Worm (Caenorhabditis elegans) whole organism, L2 larva: Measurements from ENCODE around the gene T25G12.3.

Experiments
- C34F6.9 ChIP-seq: fragments of 150-350 bp; optimal IDR thresholded peaks from 2 replicates; lab custom pipeline; 2014; ENCODE audit warnings: missing biosample characterization, missing genetic modification characterization
- F13H6.1 ChIP-seq: sonication (generic microtip); optimal IDR thresholded peaks from 2 replicates; lab custom pipeline; 2016; ENCODE audit warnings: missing genetic modification characterization, missing compliant biosample characterization
- R02D3.7 ChIP-seq: fragments of 150-350 bp; optimal IDR thresholded peaks from 2 replicates; lab custom pipeline; 2014; ENCODE audit warnings: missing biosample characterization, missing genetic modification characterization
- Y55F3AM.14 ChIP-seq: fragments of 200-800 bp; sonication (Bioruptor generic); optimal IDR thresholded peaks from 2 replicates; lab custom pipeline; 2018; ENCODE audit warnings: mild to moderate bottlenecking, missing genetic modification characterization, missing compliant biosample characterization
- ZK546.5 ChIP-seq: sonication (generic microtip); optimal IDR thresholded peaks from 2 replicates; lab custom pipeline; 2017; ENCODE audit warnings: missing biosample characterization, missing genetic modification characterization
- alr-1 ChIP-seq: fragments of 150-350 bp; optimal IDR thresholded peaks from 2 replicates; lab custom pipeline; 2014; ENCODE audit warnings: missing biosample characterization, missing genetic modification characterization
- aly-2 ChIP-seq: fragments of 150-350 bp; optimal IDR thresholded peaks from 2 replicates; lab custom pipeline; 2014; ENCODE audit warnings: missing biosample characterization, missing genetic modification characterization
- ama-1 ChIP-seq: fragments of 150-350 bp; optimal IDR thresholded peaks from 2 replicates; lab custom pipeline; 2018; ENCODE audit warnings: inconsistent platforms
- blmp-1 ChIP-seq: sonication (generic microtip); optimal IDR thresholded peaks from 2 replicates; lab custom pipeline; 2017; ENCODE audit warnings: missing genetic modification characterization, mild to moderate bottlenecking, missing compliant biosample characterization, antibody characterized with exemption, moderate library complexity; ENCODE audit not compliant: insufficient read depth
- ceh-16 ChIP-seq: fragments of 150-350 bp; optimal IDR thresholded peaks from 2 replicates; lab custom pipeline; 2014; ENCODE audit warnings: missing biosample characterization, missing genetic modification characterization
- ceh-82 ChIP-seq: fragments of 150-350 bp; optimal IDR thresholded peaks from 2 replicates; lab custom pipeline; 2014; ENCODE audit warnings: missing biosample characterization, missing genetic modification characterization
- crh-2 ChIP-seq: sonication (generic microtip); optimal IDR thresholded peaks from 2 replicates; lab custom pipeline; 2017; ENCODE audit warnings: missing biosample characterization, missing genetic modification characterization
- dmd-4 ChIP-seq: sonication (generic microtip); optimal IDR thresholded peaks from 2 replicates; lab custom pipeline; 2017; ENCODE audit warnings: missing biosample characterization, missing genetic modification characterization
- egl-27 ChIP-seq: sonication (generic microtip); optimal IDR thresholded peaks from 3 replicates; lab custom pipeline; 2017; ENCODE audit warnings: missing biosample characterization, missing genetic modification reagents, missing genetic modification characterization
- elt-1 ChIP-seq: fragments of 150-350 bp; optimal IDR thresholded peaks from 2 replicates; lab custom pipeline; 2014; ENCODE audit warnings: missing biosample characterization, missing genetic modification characterization
- elt-3 ChIP-seq: sonication (generic microtip); optimal IDR thresholded peaks from 2 replicates; lab custom pipeline; 2017; ENCODE audit warnings: missing biosample characterization, missing genetic modification characterization
- fos-1 ChIP-seq: fragments of 150-350 bp; optimal IDR thresholded peaks from 2 replicates; lab custom pipeline; 2014; ENCODE audit warnings: missing biosample characterization, missing genetic modification characterization
- gmeb-1 ChIP-seq: fragments of 150-350 bp; optimal IDR thresholded peaks from 2 replicates; lab custom pipeline; 2014; ENCODE audit warnings: missing biosample characterization, missing genetic modification characterization
- lin-11 ChIP-seq: fragments of 150-350 bp; sonication (generic microtip); optimal IDR thresholded peaks from 2 replicates; lab custom pipeline; 2014; ENCODE audit warnings: missing biosample characterization, missing genetic modification characterization, inconsistent platforms, mixed read lengths
- lin-13 ChIP-seq: fragments of 150-350 bp; optimal IDR thresholded peaks from 2 replicates; lab custom pipeline; 2014; ENCODE audit warnings: missing biosample characterization, missing genetic modification reagents, missing genetic modification characterization
- lin-39 ChIP-seq: fragments of 150-350 bp; optimal IDR thresholded peaks from 2 replicates; lab custom pipeline; 2014; ENCODE audit warnings: missing biosample characterization, missing genetic modification reagents, missing genetic modification characterization
- lsy-2 ChIP-seq, 2 experiments: fragments of 150-350 bp in 1 of 2; sonication (generic microtip) in 1 of 2; optimal IDR thresholded peaks; 2 replicates each; lab custom pipeline; 2014 to 2017; ENCODE audit warnings: missing biosample characterization in 2 of 2, missing genetic modification characterization in 2 of 2
- mab-5 ChIP-seq: fragments of 150-350 bp; optimal IDR thresholded peaks from 2 replicates; lab custom pipeline; 2014; ENCODE audit warnings: missing biosample characterization, missing genetic modification characterization
- mbf-1 ChIP-seq: sonication (generic microtip); optimal IDR thresholded peaks from 2 replicates; lab custom pipeline; 2017; ENCODE audit warnings: missing biosample characterization, missing genetic modification characterization
- mdl-1 ChIP-seq, 2 experiments: fragments of 150-350 bp in 1 of 2; sonication (generic microtip) in 1 of 2; optimal IDR thresholded peaks; 2 replicates each; lab custom pipeline; 2017; ENCODE audit warnings: missing biosample characterization in 2 of 2, missing genetic modification characterization in 2 of 2
- nhr-10 ChIP-seq: sonication (generic microtip); optimal IDR thresholded peaks from 2 replicates; lab custom pipeline; 2017; ENCODE audit warnings: missing biosample characterization, missing genetic modification characterization
- nhr-11 ChIP-seq: fragments of 150-350 bp; optimal IDR thresholded peaks from 2 replicates; lab custom pipeline; 2014; ENCODE audit warnings: missing biosample characterization, missing genetic modification characterization
- nhr-12 ChIP-seq: fragments of 150-350 bp; optimal IDR thresholded peaks from 2 replicates; lab custom pipeline; 2014; ENCODE audit warnings: missing biosample characterization, missing genetic modification characterization
- nhr-129 ChIP-seq: fragments of 150-350 bp; optimal IDR thresholded peaks from 2 replicates; lab custom pipeline; 2014; ENCODE audit warnings: missing biosample characterization, missing genetic modification characterization
- nhr-21 ChIP-seq: fragments of 150-350 bp; optimal IDR thresholded peaks from 2 replicates; lab custom pipeline; 2014; ENCODE audit warnings: missing biosample characterization, missing genetic modification characterization
- nhr-23 ChIP-seq: fragments of 150-350 bp; optimal IDR thresholded peaks from 2 replicates; lab custom pipeline; 2014; ENCODE audit warnings: missing biosample characterization, missing genetic modification reagents, missing genetic modification characterization
- nhr-237 ChIP-seq: fragments of 150-350 bp; optimal IDR thresholded peaks from 2 replicates; lab custom pipeline; 2014; ENCODE audit warnings: missing biosample characterization, missing genetic modification characterization
- nhr-25 ChIP-seq: fragments of 150-350 bp; sonication (generic microtip); optimal IDR thresholded peaks from 3 replicates; lab custom pipeline; 2014; ENCODE audit warnings: missing biosample characterization, missing genetic modification characterization
- nhr-6 ChIP-seq: fragments of 150-350 bp; optimal IDR thresholded peaks from 2 replicates; lab custom pipeline; 2014; ENCODE audit warnings: missing biosample characterization, missing genetic modification characterization
- nhr-77 ChIP-seq: fragments of 150-350 bp; optimal IDR thresholded peaks from 2 replicates; lab custom pipeline; 2014; ENCODE audit warnings: missing biosample characterization, missing genetic modification characterization
- peb-1 ChIP-seq: fragments of 150-350 bp; optimal IDR thresholded peaks from 2 replicates; lab custom pipeline; 2014; ENCODE audit warnings: missing biosample characterization, missing genetic modification characterization
- sem-4 ChIP-seq: fragments of 150-350 bp; optimal IDR thresholded peaks from 2 replicates; lab custom pipeline; 2014; ENCODE audit warnings: missing biosample characterization, missing genetic modification reagents, missing genetic modification characterization
- skn-1 ChIP-seq: sonication (generic microtip); optimal IDR thresholded peaks from 2 replicates; lab custom pipeline; 2017; ENCODE audit warnings: missing biosample characterization, missing genetic modification characterization
- sma-3 ChIP-seq: sonication (generic microtip); optimal IDR thresholded peaks from 2 replicates; lab custom pipeline; 2016; ENCODE audit warnings: missing genetic modification reagents, missing genetic modification characterization, missing compliant biosample characterization
- sma-9 ChIP-seq, 2 experiments: fragments of 150-350 bp in 1 of 2; sonication (generic microtip) in 1 of 2; optimal IDR thresholded peaks; 2 replicates each; lab custom pipeline; 2014 to 2016; ENCODE audit warnings: missing genetic modification characterization in 2 of 2, mild to moderate bottlenecking in 1 of 2, missing biosample characterization in 1 of 2, missing compliant biosample characterization in 1 of 2, missing genetic modification reagents in 1 of 2, moderate library complexity in 1 of 2
- snpc-4 ChIP-seq: fragments of 150-350 bp; optimal IDR thresholded peaks from 2 replicates; lab custom pipeline; 2014; ENCODE audit warnings: missing biosample characterization, missing genetic modification characterization
- unc-39 ChIP-seq: fragments of 150-350 bp; optimal IDR thresholded peaks from 2 replicates; lab custom pipeline; 2014; ENCODE audit warnings: missing biosample characterization, missing genetic modification characterization
- unc-55 ChIP-seq: fragments of 150-350 bp; sonication (generic microtip); optimal IDR thresholded peaks from 3 replicates; lab custom pipeline; 2014; ENCODE audit warnings: missing biosample characterization, missing genetic modification reagents, missing genetic modification characterization
- unc-62 ChIP-seq: fragments of 150-350 bp; optimal IDR thresholded peaks from 2 replicates; lab custom pipeline; 2014; ENCODE audit warnings: missing biosample characterization, missing genetic modification reagents, missing genetic modification characterization
- zag-1 ChIP-seq: fragments of 150-350 bp; optimal IDR thresholded peaks from 2 replicates; lab custom pipeline; 2014; ENCODE audit warnings: missing biosample characterization, missing genetic modification characterization
- ztf-1 ChIP-seq: fragments of 200-800 bp; sonication (Bioruptor generic); conservative IDR thresholded peaks from 2 replicates; pipeline ENCODE4 v1.3.6; 2022; ENCODE audit warnings: missing genetic modification characterization, missing compliant biosample characterization
- ztf-11 ChIP-seq: sonication (generic microtip); optimal IDR thresholded peaks from 2 replicates; lab custom pipeline; 2017; ENCODE audit warnings: missing biosample characterization, missing genetic modification characterization
- ztf-4 ChIP-seq: fragments of 150-350 bp; optimal IDR thresholded peaks from 2 replicates; lab custom pipeline; 2014; ENCODE audit warnings: missing biosample characterization, missing genetic modification characterization

T25G12.3 gene

DNA sequence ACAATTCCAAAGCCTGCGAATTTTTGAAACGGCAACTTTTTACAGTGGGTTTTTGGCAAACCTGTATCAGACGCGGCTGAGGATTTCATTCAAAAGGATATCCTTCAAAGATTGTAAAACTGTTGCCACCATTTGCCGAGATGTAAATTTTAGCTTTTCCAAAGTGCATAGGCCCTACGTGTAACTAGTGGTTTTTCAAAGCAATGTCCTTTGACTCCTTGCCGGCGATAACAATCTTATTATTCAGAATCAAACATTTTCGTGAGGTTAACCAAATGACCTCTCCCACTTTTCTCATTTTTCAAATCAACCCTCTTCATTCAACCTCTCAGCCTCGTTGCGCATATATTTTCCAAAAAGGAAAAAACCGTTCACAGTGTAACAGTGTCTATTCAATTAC lies at the start of gene T25G12.3:
T25G12.3 (plus strand) TSS at position 301 of the 400 bp plus-strand sequence.
- TF ChIP-seq ceh-16 (tag; lab: Kevin White, UChicago) = no peak
- peak; percentile 26 for TF ChIP-seq nhr-25 (tag; lab: Kevin White, UChicago)

DNA sequence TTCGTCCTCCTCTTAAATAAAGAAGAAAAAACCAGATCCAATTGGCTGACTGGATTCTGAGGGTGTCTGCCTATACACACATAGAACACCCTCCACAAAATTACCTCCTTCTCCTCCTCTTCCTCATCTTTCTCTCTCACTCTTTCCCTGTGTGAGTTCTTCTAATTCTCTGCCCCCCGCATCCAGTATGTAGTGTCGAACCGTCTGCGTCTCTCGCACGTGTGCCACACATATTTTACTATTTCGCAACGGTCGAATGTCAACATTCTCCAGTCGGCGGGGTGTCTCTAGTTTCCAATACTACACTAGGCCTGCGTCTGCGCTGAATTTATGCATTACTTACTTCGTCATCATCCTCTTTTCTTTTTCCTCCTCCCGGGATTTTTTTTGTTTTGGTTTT lies 47.1 kb upstream of the T25G12.3 start:
- TF ChIP-seq sma-3 (GFP tag; lab: Kevin White, UChicago) (no peak), mab-5 (tag; lab: Kevin White, UChicago) (no peak), ztf-1 (no peak), F13H6.1 (peak; percentile 89), ceh-82 (peak; percentile 28), elt-3 (tag; lab: Kevin White, UChicago) (no peak), snpc-4 (tag; lab: Kevin White, UChicago) (peak; percentile 44), nhr-77 (tag; lab: Kevin White, UChicago) (no peak), lin-39 (no peak), nhr-21 (peak; percentile 37), ceh-16 (tag; lab: Kevin White, UChicago) (no peak), nhr-6 (tag; lab: Kevin White, UChicago) (no peak), crh-2 (tag; lab: Kevin White, UChicago) (peak; percentile 79), alr-1 (tag; lab: Kevin White, UChicago) (no peak), Y55F3AM.14 (GFP tag; lab: Kevin White, UChicago) (no peak), nhr-11 (no peak), unc-39 (tag; lab: Kevin White, UChicago) (no peak), R02D3.7 (tag; lab: Kevin White, UChicago) (no peak), sma-9 (GFP tag; optimal IDR thresholded peaks at IDR 0.05; lab: Kevin White, UChicago) (peak; percentile 73), sma-9 (tag; optimal IDR thresholded peaks at IDR 0.05; lab: Kevin White, UChicago) (no peak), gmeb-1 (tag; lab: Kevin White, UChicago) (peak; percentile 31), ZK546.5 (tag; lab: Kevin White, UChicago) (no peak), zag-1 (tag; lab: Kevin White, UChicago) (peak; percentile 65), lin-11 (tag; lab: Kevin White, UChicago) (peak; percentile 34), blmp-1 (tag; lab: Kevin White, UChicago) (peak; percentile 79), egl-27 (tag; lab: Kevin White, UChicago) (peak; percentile 59), aly-2 (tag; lab: Kevin White, UChicago) (no peak), unc-62 (GFP tag; lab: Kevin White, UChicago) (no peak), elt-1 (tag; lab: Kevin White, UChicago) (no peak), ama-1 (no peak), nhr-237 (tag; lab: Kevin White, UChicago) (no peak), unc-55 (GFP tag; lab: Kevin White, UChicago) (peak; percentile 74), nhr-23 (tag; lab: Kevin White, UChicago) (no peak), nhr-25 (tag; lab: Kevin White, UChicago) (peak; percentile 66), dmd-4 (tag; lab: Kevin White, UChicago) (no peak), skn-1 (tag; lab: Kevin White, UChicago) (no peak), sem-4 (tag; lab: Kevin White, UChicago) (peak; percentile 35), nhr-12 (no peak), ztf-11 (tag; lab: Kevin White, UChicago) (no peak), lsy-2 (tag; optimal IDR thresholded peaks at IDR 0.05; lab: Kevin White, UChicago) (peak; percentile 40 to 57), ztf-4 (tag; lab: Kevin White, UChicago) (no peak), fos-1 (peak; percentile 69), nhr-10 (tag; lab: Kevin White, UChicago) (no peak), lin-13 (GFP tag; lab: Kevin White, UChicago) (peak; percentile 53), nhr-129 (tag; lab: Kevin White, UChicago) (peak; percentile 90), mdl-1 (tag; optimal IDR thresholded peaks at IDR 0.05; lab: Kevin White, UChicago) (peak; percentile 91 to 94), mbf-1 (tag; lab: Kevin White, UChicago) (no peak), peb-1 (tag; lab: Kevin White, UChicago) (no peak), C34F6.9 (peak; percentile 80)
